Fruit fly (Drosophila melanogaster) whole organism, embryonic: Measurements from ENCODE around the gene scyl.
A peak's percentile ranks its signal among the peaks of the same experiment; 100 is the strongest.

ENCODE experiments used
- ATbp ChIP-seq: fragments of 200-800 bp; sonication (Bioruptor generic); optimal IDR thresholded peaks from 2 replicates; lab custom pipeline; 2017; ENCODE audit warnings: missing biosample characterization, mild to moderate bottlenecking, missing genetic modification characterization, missing genetic modification reagents
- Antp ChIP-seq: fragments of 200-800 bp; sonication (Bioruptor generic); optimal IDR thresholded peaks from 3 replicates; lab custom pipeline; 2016; ENCODE audit warnings: missing biosample characterization, missing genetic modification characterization
- Asciz ChIP-seq: fragments of 200-800 bp; sonication (Bioruptor generic); optimal IDR thresholded peaks from 2 replicates; lab custom pipeline; 2017; ENCODE audit warnings: missing biosample characterization, mild to moderate bottlenecking, missing genetic modification characterization, missing genetic modification reagents
- Bgb ChIP-seq: fragments of 200-800 bp; sonication (Bioruptor generic); IDR thresholded peaks from 2 replicates; pipeline ENCODE4 v1.3.6; 2022; ENCODE audit warnings: missing biosample characterization, missing genetic modification characterization; ENCODE audit not compliant: partially characterized antibody
- CG10267 ChIP-seq: fragments of 200-800 bp; sonication (Bioruptor generic); optimal IDR thresholded peaks from 2 replicates; lab custom pipeline; 2018; ENCODE audit warnings: missing biosample characterization, mild to moderate bottlenecking, missing genetic modification characterization, moderate library complexity
- CG11247 ChIP-seq: fragments of 200-800 bp; sonication (Bioruptor generic); IDR thresholded peaks from 2 replicates; pipeline ENCODE4 v1.3.6; 2022; ENCODE audit warnings: missing biosample characterization, missing genetic modification characterization
- CG13123 ChIP-seq: fragments of 200-800 bp; sonication (Bioruptor generic); optimal IDR thresholded peaks from 2 replicates; lab custom pipeline; 2016; ENCODE audit warnings: missing biosample characterization, missing genetic modification characterization
- CG13287 ChIP-seq: fragments of 200-800 bp; sonication (Bioruptor generic); IDR thresholded peaks from 2 replicates; pipeline ENCODE4 v1.3.6; 2022; ENCODE audit warnings: missing biosample characterization, missing genetic modification characterization; ENCODE audit not compliant: partially characterized antibody
- CG13296 ChIP-seq: fragments of 200-800 bp; sonication (Bioruptor generic); optimal IDR thresholded peaks from 3 replicates; lab custom pipeline; 2018; ENCODE audit warnings: missing biosample characterization, mild to moderate bottlenecking, missing genetic modification characterization
- CG15601 ChIP-seq: fragments of 200-800 bp; sonication (Bioruptor generic); optimal IDR thresholded peaks from 3 replicates; lab custom pipeline; 2019; ENCODE audit warnings: missing biosample characterization, mild to moderate bottlenecking, missing genetic modification characterization, moderate library complexity
- CG2875 ChIP-seq: fragments of 200-800 bp; sonication (Bioruptor generic); optimal IDR thresholded peaks from 2 replicates; lab custom pipeline; 2017; ENCODE audit warnings: missing biosample characterization, mild to moderate bottlenecking, missing genetic modification characterization, missing genetic modification reagents
- CG2889 ChIP-seq: fragments of 200-800 bp; sonication (Bioruptor generic); IDR thresholded peaks from 3 replicates; pipeline ENCODE4 v1.3.6; 2022; ENCODE audit warnings: missing biosample characterization, missing genetic modification characterization
- CG6813 ChIP-seq: fragments of 200-800 bp; sonication (Bioruptor generic); optimal IDR thresholded peaks from 2 replicates; lab custom pipeline; 2017; ENCODE audit warnings: missing biosample characterization, missing genetic modification characterization, mild to moderate bottlenecking, moderate library complexity, missing genetic modification reagents
- CG8359 ChIP-seq: fragments of 200-800 bp; sonication (Bioruptor generic); optimal IDR thresholded peaks from 2 replicates; lab custom pipeline; 2017; ENCODE audit warnings: missing biosample characterization, mild to moderate bottlenecking, missing genetic modification characterization, borderline replicate concordance
- CG9215 ChIP-seq: fragments of 200-800 bp; sonication (Bioruptor generic); IDR thresholded peaks from 2 replicates; pipeline ENCODE4 v1.3.6; 2022; ENCODE audit warnings: missing biosample characterization, missing genetic modification characterization
- CG9609 ChIP-seq: fragments of 200-800 bp; sonication (Bioruptor generic); optimal IDR thresholded peaks from 3 replicates; lab custom pipeline; 2016; ENCODE audit warnings: missing biosample characterization, missing genetic modification characterization
- Deaf1 ChIP-seq: fragments of 200-800 bp; optimal IDR thresholded peaks from 3 replicates; lab custom pipeline; 2019; ENCODE audit warnings: missing biosample characterization, mild to moderate bottlenecking, missing genetic modification characterization, moderate library complexity
- Lhr ChIP-seq: fragments of 200-800 bp; sonication (Bioruptor generic); optimal IDR thresholded peaks from 3 replicates; lab custom pipeline; 2017; ENCODE audit warnings: mild to moderate bottlenecking, missing biosample characterization, missing genetic modification reagents, missing genetic modification characterization
- Lpt ChIP-seq: fragments of >200 bp; optimal IDR thresholded peaks from 2 replicates; lab custom pipeline; 2018; ENCODE audit warnings: missing biosample characterization, missing genetic modification characterization
- NC2α ChIP-seq: fragments of 200-800 bp; sonication (Bioruptor generic); optimal IDR thresholded peaks from 2 replicates; lab custom pipeline; 2016; ENCODE audit warnings: missing biosample characterization, missing genetic modification characterization
- Neu2 ChIP-seq: fragments of 200-800 bp; sonication (Bioruptor generic); optimal IDR thresholded peaks from 3 replicates; lab custom pipeline; 2016; ENCODE audit warnings: missing biosample characterization, missing genetic modification characterization, borderline replicate concordance
- Optix ChIP-seq: fragments of 200-800 bp; sonication (Bioruptor generic); IDR thresholded peaks from 3 replicates; pipeline ENCODE4 v1.3.6; 2022; ENCODE audit warnings: missing biosample characterization, missing genetic modification characterization
- Ssrp ChIP-seq: fragments of 200-800 bp; sonication (Bioruptor generic); optimal IDR thresholded peaks from 2 replicates; lab custom pipeline; 2018; ENCODE audit warnings: missing biosample characterization, mild to moderate bottlenecking, missing genetic modification characterization, moderate library complexity
- TFAM ChIP-seq: fragments of 200-800 bp; sonication (Bioruptor generic); optimal IDR thresholded peaks from 2 replicates; lab custom pipeline; 2017; ENCODE audit warnings: missing biosample characterization, missing genetic modification characterization, inconsistent platforms
- Trl ChIP-seq, 3 experiments: fragments of >200 bp in 2 of 3; fragments of 200-800 bp in 1 of 3; sonication (Bioruptor generic) in 1 of 3; optimal IDR thresholded peaks; 2 replicates in 1 of 3; 3 replicates in 2 of 3; lab custom pipeline; 2016 to 2017; ENCODE audit warnings: missing biosample characterization in 1 of 3, missing genetic modification characterization in 1 of 3
- Vsx1 ChIP-seq: fragments of 200-800 bp; sonication (Bioruptor generic); optimal IDR thresholded peaks from 2 replicates; lab custom pipeline; 2017; ENCODE audit warnings: missing biosample characterization, mild to moderate bottlenecking, missing genetic modification characterization, missing genetic modification reagents
- Xrp1 ChIP-seq: fragments of 200-800 bp; sonication (Bioruptor generic); IDR thresholded peaks from 2 replicates; pipeline ENCODE4 v1.3.6; 2022; ENCODE audit warnings: missing biosample characterization, missing genetic modification characterization
- ac ChIP-seq: fragments of 200-800 bp; sonication (Bioruptor generic); optimal IDR thresholded peaks from 3 replicates; lab custom pipeline; 2017; ENCODE audit warnings: missing biosample characterization, mild to moderate bottlenecking, missing genetic modification characterization
- aop ChIP-seq: fragments of 200-800 bp; sonication (Bioruptor generic); IDR thresholded peaks from 2 replicates; pipeline ENCODE4 v1.3.6; 2022; ENCODE audit warnings: missing biosample characterization, missing genetic modification characterization
- crc ChIP-seq: fragments of 200-800 bp; sonication (Bioruptor generic); optimal IDR thresholded peaks from 2 replicates; lab custom pipeline; 2016; ENCODE audit warnings: missing biosample characterization, missing genetic modification characterization
- da ChIP-seq: fragments of 200-800 bp; sonication (Bioruptor generic); optimal IDR thresholded peaks from 2 replicates; lab custom pipeline; 2016; ENCODE audit warnings: missing biosample characterization, missing genetic modification characterization
- disco-r ChIP-seq: fragments of 200-800 bp; sonication (Bioruptor generic); optimal IDR thresholded peaks from 2 replicates; lab custom pipeline; 2016; ENCODE audit warnings: missing biosample characterization, missing genetic modification characterization
- dysf ChIP-seq: fragments of 200-800 bp; sonication (Bioruptor generic); IDR thresholded peaks from 3 replicates; pipeline ENCODE4 v1.3.6; 2022; ENCODE audit warnings: missing biosample characterization, missing genetic modification characterization
- gcm ChIP-seq: fragments of 200-800 bp; sonication (Bioruptor generic); optimal IDR thresholded peaks from 2 replicates; lab custom pipeline; 2019; ENCODE audit warnings: missing biosample characterization, mild to moderate bottlenecking, missing genetic modification characterization, moderate library complexity
- gcm2 ChIP-seq: fragments of 200-800 bp; sonication (Bioruptor generic); optimal IDR thresholded peaks from 2 replicates; lab custom pipeline; 2016; ENCODE audit warnings: missing biosample characterization, missing genetic modification characterization
- gsb-n ChIP-seq: fragments of 200-800 bp; sonication (Bioruptor generic); optimal IDR thresholded peaks from 3 replicates; lab custom pipeline; 2018; ENCODE audit warnings: missing biosample characterization, mild to moderate bottlenecking, missing genetic modification characterization
- gt ChIP-seq: fragments of 200-800 bp; sonication (Bioruptor generic); IDR thresholded peaks from 2 replicates; pipeline ENCODE4 v1.3.6; 2022; ENCODE audit warnings: missing biosample characterization, missing genetic modification characterization
- hb ChIP-seq: fragments of 200-800 bp; sonication (Bioruptor generic); IDR thresholded peaks from 3 replicates; pipeline ENCODE4 v1.3.6; 2022; ENCODE audit warnings: missing biosample characterization, missing genetic modification characterization; ENCODE audit not compliant: partially characterized antibody
- hbn ChIP-seq: fragments of 200-800 bp; sonication (Bioruptor generic); IDR thresholded peaks from 2 replicates; pipeline ENCODE4 v1.3.6; 2022; ENCODE audit warnings: missing biosample characterization, missing genetic modification characterization; ENCODE audit not compliant: partially characterized antibody
- inv ChIP-seq: fragments of 200-800 bp; sonication (Bioruptor generic); IDR thresholded peaks from 2 replicates; pipeline ENCODE4 v1.3.6; 2022; ENCODE audit warnings: missing biosample characterization, missing genetic modification characterization; ENCODE audit not compliant: partially characterized antibody
- kni ChIP-seq: fragments of 200-800 bp; sonication (Bioruptor generic); optimal IDR thresholded peaks from 3 replicates; lab custom pipeline; 2017; ENCODE audit warnings: mild to moderate bottlenecking, missing biosample characterization, missing genetic modification reagents, missing genetic modification characterization
- nmo ChIP-seq: fragments of 200-800 bp; sonication (Bioruptor generic); optimal IDR thresholded peaks from 2 replicates; lab custom pipeline; 2018; ENCODE audit warnings: missing biosample characterization, mild to moderate bottlenecking, missing genetic modification characterization, moderate library complexity
- psq ChIP-seq: fragments of 200-800 bp; sonication (Bioruptor generic); optimal IDR thresholded peaks from 2 replicates; lab custom pipeline; 2017; ENCODE audit warnings: missing biosample characterization, missing genetic modification characterization
- rib ChIP-seq: fragments of 200-800 bp; sonication (Bioruptor generic); IDR thresholded peaks from 2 replicates; pipeline ENCODE4 v1.3.6; 2022; ENCODE audit warnings: missing biosample characterization, missing genetic modification characterization
- sqz ChIP-seq: fragments of 200-800 bp; sonication (Bioruptor generic); optimal IDR thresholded peaks from 3 replicates; lab custom pipeline; 2018; ENCODE audit warnings: missing biosample characterization, mild to moderate bottlenecking, missing genetic modification characterization
- sug ChIP-seq: fragments of 200-800 bp; optimal IDR thresholded peaks from 2 replicates; lab custom pipeline; 2019; ENCODE audit warnings: missing biosample characterization, mild to moderate bottlenecking, missing genetic modification characterization, moderate library complexity
- tin ChIP-seq: fragments of 200-800 bp; sonication (Bioruptor generic); optimal IDR thresholded peaks from 3 replicates; lab custom pipeline; 2016; ENCODE audit warnings: missing biosample characterization, missing genetic modification characterization
- unc-4 ChIP-seq: fragments of 200-800 bp; sonication (Bioruptor generic); IDR thresholded peaks from 2 replicates; pipeline ENCODE4 v1.3.6; 2022; ENCODE audit warnings: missing biosample characterization, missing genetic modification characterization; ENCODE audit not compliant: partially characterized antibody
- zf30C ChIP-seq: fragments of 200-800 bp; sonication (Bioruptor generic); optimal IDR thresholded peaks from 3 replicates; lab custom pipeline; 2018; ENCODE audit warnings: missing biosample characterization, mild to moderate bottlenecking, missing genetic modification characterization

The scyl gene

DNA sequence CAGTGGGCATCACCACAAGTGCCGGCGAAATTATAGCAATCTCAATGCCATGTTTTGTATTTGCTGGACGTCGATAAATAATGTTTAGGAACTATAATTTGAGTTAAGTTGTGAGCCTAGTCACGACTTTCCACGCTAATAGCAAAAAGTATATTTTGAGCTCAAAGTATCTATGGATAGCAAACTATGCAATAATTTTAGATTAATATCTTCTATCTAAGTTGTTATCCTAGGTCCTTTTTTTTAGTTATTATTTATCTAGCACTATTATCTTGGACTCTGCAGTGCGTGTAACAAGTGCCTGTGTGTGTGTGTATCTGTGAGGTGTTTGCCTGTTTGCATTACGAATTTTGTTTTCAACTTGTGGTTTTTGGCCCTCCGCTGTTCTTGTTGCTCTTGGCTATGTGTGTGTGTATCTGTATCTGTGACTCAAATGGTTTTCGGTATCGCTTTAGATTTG, 8.2 kb downstream of the scyl start (continued):
- TF ChIP-seq Trl (optimal IDR thresholded peaks at IDR 0.05; lab: Kevin White, UChicago) (no peak), Trl (GFP tag; optimal IDR thresholded peaks at IDR 0.05; lab: Kevin White, UChicago) (peak; percentile 45), crc (GFP tag; lab: Kevin White, UChicago) (peak; percentile 63), zf30C (GFP tag; lab: Kevin White, UChicago) (no peak), nmo (GFP tag; lab: Kevin White, UChicago) (peak; percentile 89), CG13123 (peak; percentile 55), Lpt (no peak), CG15601 (tag; lab: Kevin White, UChicago) (peak; percentile 67), Optix (GFP tag; lab: Robert Waterston, UW) (peak; percentile 66; the same call in 1 of the 3 replicates), CG9215 (peak; percentile 70), Asciz (GFP tag; lab: Kevin White, UChicago) (peak; percentile 68), disco-r (GFP tag; lab: Kevin White, UChicago) (peak; percentile 55), Vsx1 (peak; percentile 13), CG13287 (GFP tag; lab: Robert Waterston, UW) (no peak; the same call in 1 of the 2 replicates), gt (GFP tag; lab: Robert Waterston, UW) (no peak), CG6813 (GFP tag; lab: Kevin White, UChicago) (peak; percentile 75), Ssrp (tag; lab: Kevin White, UChicago) (peak; percentile 75), ac (peak; percentile 39), CG2875 (GFP tag; lab: Kevin White, UChicago) (peak; percentile 57), CG2889 (GFP tag; lab: Robert Waterston, UW) (0 out of 3 replicates have a peak, but pooled peaks have one; percentile 60), hb (no peak), Lhr (GFP tag; lab: Kevin White, UChicago) (peak; percentile 47), aop (no peak), sug (tag; lab: Kevin White, UChicago) (peak; percentile 71), NC2α (peak; percentile 58), CG13296 (peak; percentile 33), Xrp1 (GFP tag; lab: Robert Waterston, UW) (peak; percentile 87), ATbp (GFP tag; lab: Kevin White, UChicago) (peak; percentile 65), rib (GFP tag; lab: Robert Waterston, UW) (peak; percentile 46; the same call in 1 of the 2 replicates), da (GFP tag; lab: Kevin White, UChicago) (no peak), tin (GFP tag; lab: Kevin White, UChicago) (peak; percentile 59), CG8359 (GFP tag; lab: Kevin White, UChicago) (peak; percentile 56), Bgb (0 out of 2 replicates have a peak, but pooled peaks have one; percentile 16), CG11247 (GFP tag; lab: Robert Waterston, UW) (peak; percentile 75), Deaf1 (tag; lab: Kevin White, UChicago) (peak; percentile 41), Neu2 (no peak), TFAM (GFP tag; lab: Kevin White, UChicago) (peak; percentile 12), gcm (GFP tag; lab: Kevin White, UChicago) (peak; percentile 0), CG9609 (GFP tag; lab: Kevin White, UChicago) (peak; percentile 78), kni (GFP tag; lab: Kevin White, UChicago) (no peak), CG10267 (tag; lab: Kevin White, UChicago) (peak; percentile 65), gcm2 (peak; percentile 60), unc-4 (GFP tag; lab: Robert Waterston, UW) (no peak), dysf (peak; percentile 86), hbn (GFP tag; lab: Robert Waterston, UW) (no peak), Antp (peak; percentile 72), inv (GFP tag; lab: Robert Waterston, UW) (no peak), psq (GFP tag; lab: Kevin White, UChicago) (peak; percentile 45), sqz (GFP tag; lab: Kevin White, UChicago) (no peak), gsb-n (tag; lab: Kevin White, UChicago) (no peak)
